Worm (Caenorhabditis elegans) whole organism, L3 larva: Measurements from ENCODE around the gene F35H10.3.

Source experiments
- R02D3.7 ChIP-seq: fragments of 150-350 bp; optimal IDR thresholded peaks from 2 replicates; lab custom pipeline; 2014; ENCODE audit warnings: missing biosample characterization, missing genetic modification characterization
- ama-1 ChIP-seq: fragments of 150-350 bp; optimal IDR thresholded peaks from 2 replicates; lab custom pipeline; 2018
- ceh-28 ChIP-seq: fragments of 150-350 bp; optimal IDR thresholded peaks from 2 replicates; lab custom pipeline; 2014; ENCODE audit warnings: missing biosample characterization, missing genetic modification reagents, missing genetic modification characterization
- ceh-82 ChIP-seq: fragments of 150-350 bp; optimal IDR thresholded peaks from 2 replicates; lab custom pipeline; 2014; ENCODE audit warnings: missing biosample characterization, missing genetic modification characterization
- ceh-9 ChIP-seq: sonication (generic microtip); optimal IDR thresholded peaks from 2 replicates; lab custom pipeline; 2018; ENCODE audit warnings: missing biosample characterization, missing genetic modification characterization
- egl-27 ChIP-seq: sonication (generic microtip); optimal IDR thresholded peaks from 4 replicates; lab custom pipeline; 2017; ENCODE audit warnings: missing biosample characterization, missing genetic modification reagents, missing genetic modification characterization
- elt-1 ChIP-seq: fragments of 150-350 bp; optimal IDR thresholded peaks from 2 replicates; lab custom pipeline; 2014; ENCODE audit warnings: missing biosample characterization, missing genetic modification characterization
- elt-2 ChIP-seq: sonication (generic microtip); optimal IDR thresholded peaks from 2 replicates; lab custom pipeline; 2016; ENCODE audit warnings: missing genetic modification reagents, mild to moderate bottlenecking, missing genetic modification characterization, missing compliant biosample characterization
- elt-3 ChIP-seq, 3 experiments: fragments of 150-350 bp in 1 of 3; sonication (generic microtip) in 2 of 3; optimal IDR thresholded peaks; 2 replicates in 2 of 3; 4 replicates in 1 of 3; lab custom pipeline; 2014 to 2017; ENCODE audit warnings: missing biosample characterization in 3 of 3, missing genetic modification characterization in 3 of 3
- fkh-10 ChIP-seq: sonication (generic microtip); optimal IDR thresholded peaks from 2 replicates; lab custom pipeline; 2017; ENCODE audit warnings: missing biosample characterization, missing genetic modification reagents, missing genetic modification characterization
- fkh-2 ChIP-seq: fragments of 150-350 bp; optimal IDR thresholded peaks from 2 replicates; lab custom pipeline; 2014; ENCODE audit warnings: missing biosample characterization, missing genetic modification reagents, missing genetic modification characterization
- fos-1 ChIP-seq: fragments of 150-350 bp; optimal IDR thresholded peaks from 2 replicates; lab custom pipeline; 2014; ENCODE audit warnings: missing biosample characterization, missing genetic modification characterization
- hmg-11 ChIP-seq: sonication (generic microtip); optimal IDR thresholded peaks from 2 replicates; lab custom pipeline; 2016; ENCODE audit warnings: missing genetic modification characterization, missing compliant biosample characterization
- lin-15B ChIP-seq: fragments of 150-350 bp; optimal IDR thresholded peaks from 2 replicates; lab custom pipeline; 2014; ENCODE audit warnings: missing biosample characterization, missing genetic modification characterization
- lin-39 ChIP-seq: fragments of 150-350 bp; optimal IDR thresholded peaks from 2 replicates; lab custom pipeline; 2018; ENCODE audit warnings: missing biosample characterization, missing genetic modification reagents, missing genetic modification characterization
- mdl-1 ChIP-seq: fragments of 150-350 bp; optimal IDR thresholded peaks from 2 replicates; lab custom pipeline; 2014; ENCODE audit warnings: missing biosample characterization, missing genetic modification characterization
- mml-1 ChIP-seq: fragments of 150-350 bp; sonication (generic microtip); optimal IDR thresholded peaks from 3 replicates; lab custom pipeline; 2014; ENCODE audit warnings: missing biosample characterization, missing genetic modification characterization
- nfya-1 ChIP-seq: sonication (generic microtip); optimal IDR thresholded peaks from 2 replicates; lab custom pipeline; 2017; ENCODE audit warnings: missing genetic modification characterization, mild to moderate bottlenecking, missing compliant biosample characterization, antibody characterized with exemption, moderate library complexity; ENCODE audit not compliant: insufficient read depth
- nhr-11 ChIP-seq: fragments of 150-350 bp; optimal IDR thresholded peaks from 2 replicates; lab custom pipeline; 2014; ENCODE audit warnings: missing biosample characterization, missing genetic modification characterization
- nhr-23 ChIP-seq: fragments of 150-350 bp; optimal IDR thresholded peaks from 2 replicates; lab custom pipeline; 2014; ENCODE audit warnings: missing biosample characterization, missing genetic modification reagents, missing genetic modification characterization
- nhr-237 ChIP-seq: fragments of 150-350 bp; optimal IDR thresholded peaks from 2 replicates; lab custom pipeline; 2014; ENCODE audit warnings: missing biosample characterization, missing genetic modification characterization
- nhr-43 ChIP-seq: sonication (generic microtip); optimal IDR thresholded peaks from 2 replicates; lab custom pipeline; 2016; ENCODE audit warnings: mild to moderate bottlenecking, missing genetic modification characterization, missing compliant biosample characterization; ENCODE audit not compliant: poor library complexity, severe bottlenecking
- nhr-67 ChIP-seq: fragments of 150-350 bp; optimal IDR thresholded peaks from 2 replicates; lab custom pipeline; 2014; ENCODE audit warnings: missing biosample characterization, missing genetic modification characterization
- nhr-77 ChIP-seq: fragments of 150-350 bp; optimal IDR thresholded peaks from 2 replicates; lab custom pipeline; 2014; ENCODE audit warnings: missing biosample characterization, missing genetic modification characterization
- pha-4 ChIP-seq: fragments of 150-350 bp; optimal IDR thresholded peaks from 2 replicates; lab custom pipeline; 2014; ENCODE audit warnings: missing biosample characterization, missing genetic modification reagents, missing genetic modification characterization
- pqm-1 ChIP-seq: fragments of 150-350 bp; optimal IDR thresholded peaks from 2 replicates; lab custom pipeline; 2017; ENCODE audit warnings: missing biosample characterization, missing genetic modification characterization, inconsistent platforms
- unc-39 ChIP-seq: sonication (generic microtip); optimal IDR thresholded peaks from 4 replicates; lab custom pipeline; 2017; ENCODE audit warnings: missing biosample characterization, missing genetic modification characterization
- unc-62 ChIP-seq: fragments of 150-350 bp; sonication (generic microtip); optimal IDR thresholded peaks from 4 replicates; lab custom pipeline; 2014; ENCODE audit warnings: missing biosample characterization, missing genetic modification reagents, missing genetic modification characterization
- zag-1 ChIP-seq: fragments of 150-350 bp; optimal IDR thresholded peaks from 2 replicates; lab custom pipeline; 2014; ENCODE audit warnings: missing biosample characterization, missing genetic modification characterization

Gene F35H10.3

ce11 chrIV:8357299-8357698 lies 31.5 kb downstream of the F35H10.3 start:
- no peak for TF ChIP-seq nhr-77 (tag; lab: Kevin White, UChicago)
- TF ChIP-seq ceh-9 (tag; lab: Kevin White, UChicago), result no peak
- no peak for TF ChIP-seq ama-1 (lab: Kevin White, UChicago)
- TF ChIP-seq ceh-82 (tag; lab: Kevin White, UChicago), result no peak
- no peak for TF ChIP-seq nhr-67 (tag; lab: Kevin White, UChicago)
- TF ChIP-seq fkh-10, result no peak
- TF ChIP-seq egl-27, result no peak
- no peak for TF ChIP-seq unc-39
- TF ChIP-seq fkh-2, result no peak
- TF ChIP-seq nhr-237, result no peak
- TF ChIP-seq ceh-28 (tag; lab: Kevin White, UChicago), result no peak
- no peak for TF ChIP-seq R02D3.7
- no peak for TF ChIP-seq elt-1 (tag; lab: Kevin White, UChicago)
- TF ChIP-seq pha-4 (tag; lab: Kevin White, UChicago), result no peak

ce11 chrIV:8358492-8358891 lies 32.7 kb downstream of the F35H10.3 start, which contains the start of gene D2096.13:
Gene D2096.13, minus strand, starts transcription at chrIV:8358592.
- TF ChIP-seq mdl-1 (tag; lab: Kevin White, UChicago), result no peak
- no peak for TF ChIP-seq fos-1 (tag; lab: Kevin White, UChicago)
- TF ChIP-seq mml-1 (tag; lab: Kevin White, UChicago), result no peak
- no peak for TF ChIP-seq nhr-77 (tag; lab: Kevin White, UChicago)
- TF ChIP-seq elt-3 (tag; optimal IDR thresholded peaks at IDR 0.05; lab: Kevin White, UChicago), result no peak
- TF ChIP-seq lin-15B (tag; lab: Kevin White, UChicago), result no peak

- TF ChIP-seq egl-27 (no peak), lin-15B (tag; lab: Kevin White, UChicago) (peak; percentile 23), ceh-82 (tag; lab: Kevin White, UChicago) (no peak), ceh-28 (tag; lab: Kevin White, UChicago) (no peak), nfya-1 (tag; lab: Kevin White, UChicago) (peak; percentile 31), nhr-23 (no peak), hmg-11 (tag; lab: Kevin White, UChicago) (no peak), lin-39 (tag; lab: Kevin White, UChicago) (no peak), nhr-77 (tag; lab: Kevin White, UChicago) (no peak), zag-1 (tag; lab: Kevin White, UChicago) (no peak), pqm-1 (tag; lab: Kevin White, UChicago) (peak; percentile 29), fos-1 (tag; lab: Kevin White, UChicago) (no peak)
Observed at ce11 chrIV:8359716-8360407, 34.1 kb downstream of the F35H10.3 start, which contains the start of gene D2096.5. Gene D2096.5, minus strand, starts transcription at chrIV:8359766.

DNA sequence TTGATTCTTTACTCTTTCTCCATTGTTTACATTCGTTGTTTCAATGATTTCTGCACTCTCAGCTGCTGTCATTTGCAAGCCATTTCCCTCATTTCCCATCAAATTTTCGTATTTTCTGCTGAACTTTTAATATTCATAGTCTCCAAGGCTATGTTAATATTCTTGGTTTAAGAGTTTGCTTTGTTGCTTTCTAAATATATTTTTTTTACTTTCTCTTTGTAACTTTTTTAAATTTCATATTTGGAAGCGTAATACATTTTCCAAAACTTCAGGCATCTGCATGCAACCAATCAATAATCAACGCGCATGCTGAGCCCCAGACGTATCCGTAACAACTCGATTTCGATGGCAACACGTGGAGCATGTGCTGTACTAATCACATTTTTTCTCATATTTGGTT lies 35.0 kb downstream of the F35H10.3 start, which contains the start of gene sqv-1:
Gene sqv-1, plus strand, starts transcription at position 301 of the 400 bp plus-strand sequence.
- no peak for TF ChIP-seq ceh-9 (tag; lab: Kevin White, UChicago)
- TF ChIP-seq pha-4 (tag; lab: Kevin White, UChicago), result peak; percentile 41

ce11 chrIV:8363163-8363562 lies 37.4 kb downstream of the F35H10.3 start, which contains the start of gene D2096.12:
Gene D2096.12, plus strand, starts transcription at chrIV:8363463.
- TF ChIP-seq ceh-82 (tag; lab: Kevin White, UChicago), result no peak
- TF ChIP-seq nhr-237, result no peak
- no peak for TF ChIP-seq unc-62 (GFP tag; lab: Kevin White, UChicago)
- TF ChIP-seq nhr-43 (tag; lab: Kevin White, UChicago), result no peak
- TF ChIP-seq ceh-9 (tag; lab: Kevin White, UChicago), result no peak
- no peak for TF ChIP-seq nhr-11 (tag; lab: Kevin White, UChicago)
- TF ChIP-seq elt-1 (tag; lab: Kevin White, UChicago), result no peak

DNA sequence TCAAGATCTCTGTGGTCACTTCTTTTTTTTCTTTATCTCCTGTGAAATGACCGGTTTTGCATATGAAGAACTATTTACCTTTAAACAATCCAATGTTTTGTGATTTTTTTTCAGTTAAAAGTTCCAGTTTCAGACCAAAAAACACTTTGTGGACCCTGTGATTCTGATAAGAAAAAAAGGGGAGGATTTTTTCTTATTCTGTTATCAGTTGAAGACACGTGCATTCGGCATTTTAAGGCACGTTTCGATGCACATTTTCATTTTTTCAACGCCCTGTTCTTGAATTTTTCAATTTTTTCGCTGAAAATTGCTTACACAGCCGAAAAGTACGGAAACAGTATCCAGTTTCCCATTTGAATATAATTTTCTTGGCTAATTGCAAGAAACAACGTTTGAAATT lies 40.5 kb downstream of the F35H10.3 start, which contains the start of gene aagr-1:
Gene aagr-1, plus strand, starts transcription at position 227 of the 400 bp plus-strand sequence.
- TF ChIP-seq fkh-2 (no peak), elt-2 (tag; lab: Kevin White, UChicago) (peak; percentile 82), pqm-1 (tag; lab: Kevin White, UChicago) (peak; percentile 75), ceh-82 (tag; lab: Kevin White, UChicago) (no peak), pha-4 (tag; lab: Kevin White, UChicago) (peak; percentile 1)
